Worm (Caenorhabditis elegans) whole organism, L4 larva: ENCODE results near the gene fut-8.

Experiments
- aly-2 ChIP-seq: sonication (generic microtip); optimal IDR thresholded peaks from 2 replicates; lab custom pipeline; 2018; ENCODE audit warnings: missing biosample characterization, missing genetic modification characterization
- ama-1 ChIP-seq: fragments of 150-350 bp; optimal IDR thresholded peaks from 2 replicates; lab custom pipeline; 2014; ENCODE audit warnings: inconsistent platforms, mixed read lengths
- ceh-28 ChIP-seq: fragments of 150-350 bp; optimal IDR thresholded peaks from 2 replicates; lab custom pipeline; 2014; ENCODE audit warnings: missing biosample characterization, missing genetic modification reagents, missing genetic modification characterization
- daf-19 ChIP-seq: fragments of 200-800 bp; sonication (Bioruptor generic); conservative IDR thresholded peaks from 2 replicates; pipeline ENCODE4 v1.3.6; 2022; ENCODE audit warnings: missing genetic modification characterization, missing compliant biosample characterization
- dve-1 ChIP-seq: sonication (generic microtip); optimal IDR thresholded peaks from 2 replicates; lab custom pipeline; 2017; ENCODE audit warnings: antibody characterized with exemption, mild to moderate bottlenecking, missing genetic modification characterization, missing compliant biosample characterization; ENCODE audit not compliant: insufficient read depth
- lin-15B ChIP-seq: fragments of 150-350 bp; sonication (generic microtip); optimal IDR thresholded peaks from 3 replicates; lab custom pipeline; 2014; ENCODE audit warnings: missing biosample characterization, missing genetic modification characterization
- mxl-2 ChIP-seq: fragments of 200-800 bp; sonication (Bioruptor generic); conservative IDR thresholded peaks from 2 replicates; pipeline ENCODE4 v1.3.6; 2022; ENCODE audit warnings: missing genetic modification reagents, missing genetic modification characterization, missing compliant biosample characterization
- nhr-237 ChIP-seq: sonication (generic microtip); optimal IDR thresholded peaks from 2 replicates; lab custom pipeline; 2017; ENCODE audit warnings: missing biosample characterization, missing genetic modification characterization
- nhr-25 ChIP-seq: sonication (generic microtip); optimal IDR thresholded peaks from 2 replicates; lab custom pipeline; 2017; ENCODE audit warnings: missing genetic modification characterization, mild to moderate bottlenecking, missing compliant biosample characterization, antibody characterized with exemption, moderate library complexity, borderline replicate concordance; ENCODE audit not compliant: insufficient read depth
- pha-4 ChIP-seq, 2 experiments: fragments of 150-350 bp in 1 of 2; fragments of 200-800 bp in 1 of 2; sonication (Bioruptor generic) in 1 of 2; IDR thresholded peaks in 1 of 2; optimal IDR thresholded peaks in 1 of 2; 2 replicates each; pipeline versions ENCODE4 v1.3.6 to Lab custom; 2014 to 2022; ENCODE audit warnings: missing genetic modification characterization in 2 of 2, missing genetic modification reagents in 2 of 2, missing biosample characterization in 1 of 2, missing compliant biosample characterization in 1 of 2
- snpc-4 ChIP-seq: fragments of 150-350 bp; optimal IDR thresholded peaks from 2 replicates; lab custom pipeline; 2014; ENCODE audit warnings: missing biosample characterization, missing genetic modification characterization
- unc-62 ChIP-seq, 3 experiments: fragments of 150-350 bp in 1 of 3; sonication (generic microtip); optimal IDR thresholded peaks in 2 of 3; peaks in 1 of 3; 1 replicate in 1 of 3; 2 replicates in 2 of 3; lab custom pipeline; 2014 to 2017; ENCODE audit warnings: missing biosample characterization in 3 of 3, missing genetic modification characterization in 3 of 3, missing genetic modification reagents in 3 of 3, missing genotype in 1 of 3
- zfp-3 ChIP-seq: fragments of 200-800 bp; sonication (Bioruptor generic); conservative IDR thresholded peaks from 2 replicates; pipeline ENCODE4 v1.3.6; 2022; ENCODE audit warnings: missing genetic modification reagents, missing genetic modification characterization, missing compliant biosample characterization

DNA sequence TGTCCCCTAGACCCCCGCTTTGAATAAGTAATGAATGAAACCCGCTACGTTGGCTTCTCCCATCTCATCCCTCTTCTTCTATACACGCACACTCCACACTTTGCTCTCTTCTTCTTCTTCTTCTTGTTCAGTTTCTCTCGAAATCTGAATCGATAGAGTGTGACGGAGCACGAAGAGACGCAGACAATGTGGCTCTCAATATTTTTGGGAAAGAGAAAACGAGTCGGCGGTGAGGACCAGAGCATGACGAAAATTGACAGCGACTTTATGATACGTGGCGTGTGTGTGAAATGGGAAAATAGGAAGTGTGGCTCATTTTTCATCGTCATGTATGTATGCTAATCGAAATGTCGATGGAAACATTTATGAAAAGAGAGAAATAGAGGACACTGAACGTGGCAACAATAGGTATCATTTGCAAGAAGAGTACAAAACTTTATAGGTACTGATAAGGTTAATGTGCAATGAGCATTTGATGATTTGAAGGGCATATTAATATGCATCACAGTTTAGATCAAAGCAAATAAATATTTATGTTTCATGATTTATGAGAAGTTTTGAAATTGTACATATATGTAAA is 1.3 kb upstream of the fut-8 start:
- no peak for TF ChIP-seq daf-19 (GFP tag; lab: Robert Waterston, UW)
- peak; percentile 24 for TF ChIP-seq dve-1 (tag; lab: Kevin White, UChicago)
- TF ChIP-seq ama-1 (lab: Kevin White, UChicago): no peak
- no peak for TF ChIP-seq zfp-3 (GFP tag; lab: Robert Waterston, UW)
- no peak for TF ChIP-seq pha-4 (GFP tag; IDR thresholded peaks at IDR 0.05; lab: Robert Waterston, UW)
- TF ChIP-seq pha-4 (tag; optimal IDR thresholded peaks at IDR 0.05; lab: Kevin White, UChicago): no peak
- no peak for TF ChIP-seq nhr-237 (tag; lab: Kevin White, UChicago)
- TF ChIP-seq aly-2 (tag; lab: Kevin White, UChicago): no peak
- peak; percentile 27 for TF ChIP-seq ceh-28
- peak in 1 of 2 experiments; percentile 97 for TF ChIP-seq unc-62 (GFP tag; optimal IDR thresholded peaks at IDR 0.05 in 1 of 2; lab: Kevin White, UChicago)
- no peak for TF ChIP-seq unc-62 (tag; optimal IDR thresholded peaks at IDR 0.05; lab: Kevin White, UChicago)
- no peak for TF ChIP-seq nhr-25 (tag; lab: Kevin White, UChicago)
- no peak for TF ChIP-seq mxl-2 (GFP tag; lab: Robert Waterston, UW)
- no peak for TF ChIP-seq snpc-4 (tag; lab: Kevin White, UChicago)
- no peak for TF ChIP-seq lin-15B (tag; lab: Kevin White, UChicago)
